Fruit fly (Drosophila melanogaster) whole organism, embryonic: ENCODE measurements around the gene CG10589.

Source experiments
- Aef1 ChIP-seq: fragments of 200-800 bp; sonication (Bioruptor generic); IDR thresholded peaks from 3 replicates; pipeline ENCODE4 v1.3.6; 2022; ENCODE audit warnings: missing biosample characterization, missing genetic modification characterization
- CG11504 ChIP-seq: fragments of 200-800 bp; sonication (Bioruptor generic); optimal IDR thresholded peaks from 3 replicates; lab custom pipeline; 2019; ENCODE audit warnings: missing biosample characterization, mild to moderate bottlenecking, missing genetic modification characterization, moderate library complexity
- CG12155 ChIP-seq: fragments of 200-800 bp; sonication (Bioruptor generic); optimal IDR thresholded peaks from 3 replicates; lab custom pipeline; 2016; ENCODE audit warnings: missing biosample characterization, missing genetic modification characterization
- CG12299 ChIP-seq: fragments of 200-800 bp; sonication (Bioruptor generic); optimal IDR thresholded peaks from 2 replicates; lab custom pipeline; 2018; ENCODE audit warnings: missing biosample characterization, mild to moderate bottlenecking, missing genetic modification characterization
- CG13775 ChIP-seq: fragments of 200-800 bp; sonication (Bioruptor generic); optimal IDR thresholded peaks from 3 replicates; lab custom pipeline; 2017; ENCODE audit warnings: missing biosample characterization, mild to moderate bottlenecking, missing genetic modification characterization
- CG14050 ChIP-seq: fragments of 200-800 bp; sonication (Bioruptor generic); IDR thresholded peaks from 3 replicates; pipeline ENCODE4 v1.3.6; 2022; ENCODE audit warnings: missing biosample characterization, missing genetic modification characterization
- CG15601 ChIP-seq: fragments of 200-800 bp; sonication (Bioruptor generic); optimal IDR thresholded peaks from 3 replicates; lab custom pipeline; 2019; ENCODE audit warnings: missing biosample characterization, mild to moderate bottlenecking, missing genetic modification characterization, moderate library complexity
- CG1602 ChIP-seq: fragments of 200-800 bp; sonication (Bioruptor generic); optimal IDR thresholded peaks from 3 replicates; lab custom pipeline; 2016; ENCODE audit warnings: missing biosample characterization, missing genetic modification characterization
- CG17802 ChIP-seq: fragments of 200-800 bp; sonication (Bioruptor generic); optimal IDR thresholded peaks from 2 replicates; lab custom pipeline; 2018; ENCODE audit warnings: missing biosample characterization, mild to moderate bottlenecking, missing genetic modification characterization, moderate library complexity
- CG17829 ChIP-seq: fragments of 200-800 bp; optimal IDR thresholded peaks from 2 replicates; lab custom pipeline; 2019; ENCODE audit warnings: missing biosample characterization, mild to moderate bottlenecking, missing genetic modification characterization, moderate library complexity
- CG2116 ChIP-seq: fragments of 200-800 bp; sonication (Bioruptor generic); optimal IDR thresholded peaks from 3 replicates; lab custom pipeline; 2018; ENCODE audit warnings: missing biosample characterization, mild to moderate bottlenecking, missing genetic modification characterization
- CG30020 ChIP-seq: fragments of 200-800 bp; optimal IDR thresholded peaks from 2 replicates; lab custom pipeline; 2019; ENCODE audit warnings: missing biosample characterization, mild to moderate bottlenecking, missing genetic modification characterization, moderate library complexity
- CG3407 ChIP-seq: fragments of 200-800 bp; sonication (Bioruptor generic); optimal IDR thresholded peaks from 2 replicates; lab custom pipeline; 2018; ENCODE audit warnings: missing biosample characterization, mild to moderate bottlenecking, missing genetic modification characterization
- CG4820 ChIP-seq: fragments of 200-800 bp; sonication (Bioruptor generic); optimal IDR thresholded peaks from 3 replicates; lab custom pipeline; 2016; ENCODE audit warnings: missing biosample characterization, missing genetic modification characterization
- CG7556 ChIP-seq: fragments of 200-800 bp; sonication (Bioruptor generic); optimal IDR thresholded peaks from 2 replicates; lab custom pipeline; 2017; ENCODE audit warnings: missing biosample characterization, mild to moderate bottlenecking, missing genetic modification characterization
- CG7839 ChIP-seq: fragments of 200-800 bp; sonication (Bioruptor generic); optimal IDR thresholded peaks from 3 replicates; lab custom pipeline; 2018; ENCODE audit warnings: missing biosample characterization, mild to moderate bottlenecking, missing genetic modification characterization, moderate library complexity
- CG9932 ChIP-seq: fragments of 200-800 bp; sonication (Bioruptor generic); IDR thresholded peaks from 2 replicates; pipeline ENCODE4 v1.3.6; 2022; ENCODE audit warnings: missing biosample characterization, missing genetic modification characterization
- CkIIα-i1 ChIP-seq: fragments of 200-800 bp; sonication (Bioruptor generic); IDR thresholded peaks from 2 replicates; pipeline ENCODE4 v1.3.6; 2022; ENCODE audit warnings: missing biosample characterization, missing genetic modification characterization
- Deaf1 ChIP-seq: fragments of 200-800 bp; optimal IDR thresholded peaks from 3 replicates; lab custom pipeline; 2019; ENCODE audit warnings: missing biosample characterization, mild to moderate bottlenecking, missing genetic modification characterization, moderate library complexity
- Dip3 ChIP-seq: fragments of 200-800 bp; sonication (Bioruptor generic); optimal IDR thresholded peaks from 3 replicates; lab custom pipeline; 2016; ENCODE audit warnings: missing biosample characterization, missing genetic modification characterization
- GATAe ChIP-seq: fragments of 200-800 bp; sonication (Bioruptor generic); conservative IDR thresholded peaks from 2 replicates; pipeline ENCODE4 v1.3.6; 2022; ENCODE audit warnings: missing biosample characterization, missing genetic modification characterization
- H15 ChIP-seq: fragments of 200-800 bp; sonication (Bioruptor generic); IDR thresholded peaks from 3 replicates; pipeline ENCODE4 v1.3.6; 2022; ENCODE audit warnings: missing biosample characterization, missing genetic modification characterization
- HHEX ChIP-seq: fragments of 200-800 bp; sonication (Bioruptor generic); optimal IDR thresholded peaks from 3 replicates; lab custom pipeline; 2017; ENCODE audit warnings: missing biosample characterization, mild to moderate bottlenecking, missing genetic modification characterization, missing genetic modification reagents
- Hmx ChIP-seq: fragments of 200-800 bp; sonication (Bioruptor generic); optimal IDR thresholded peaks from 2 replicates; lab custom pipeline; 2016; ENCODE audit warnings: missing biosample characterization, missing genetic modification characterization
- Mes4 ChIP-seq: fragments of 200-800 bp; sonication (Bioruptor generic); optimal IDR thresholded peaks from 2 replicates; lab custom pipeline; 2016; ENCODE audit warnings: missing biosample characterization, missing genetic modification characterization
- Opbp ChIP-seq: fragments of 200-800 bp; sonication (Bioruptor generic); IDR thresholded peaks from 3 replicates; pipeline ENCODE4 v1.3.6; 2022; ENCODE audit warnings: missing biosample characterization, missing genetic modification characterization; ENCODE audit not compliant: partially characterized antibody
- PHDP ChIP-seq: fragments of 200-800 bp; sonication (Bioruptor generic); optimal IDR thresholded peaks from 3 replicates; lab custom pipeline; 2018; ENCODE audit warnings: missing biosample characterization, mild to moderate bottlenecking, missing genetic modification characterization, moderate library complexity
- Sox100B ChIP-seq: fragments of 200-800 bp; sonication (Bioruptor generic); optimal IDR thresholded peaks from 3 replicates; lab custom pipeline; 2018; ENCODE audit warnings: missing biosample characterization, mild to moderate bottlenecking, missing genetic modification characterization
- Ssrp ChIP-seq: fragments of 200-800 bp; sonication (Bioruptor generic); optimal IDR thresholded peaks from 2 replicates; lab custom pipeline; 2018; ENCODE audit warnings: missing biosample characterization, mild to moderate bottlenecking, missing genetic modification characterization, moderate library complexity
- Xbp1 ChIP-seq: fragments of 200-800 bp; sonication (Bioruptor generic); optimal IDR thresholded peaks from 3 replicates; lab custom pipeline; 2016; ENCODE audit warnings: missing biosample characterization, mild to moderate bottlenecking, missing genetic modification characterization
- abd-A ChIP-seq: fragments of 200-800 bp; sonication (Bioruptor generic); optimal IDR thresholded peaks from 3 replicates; lab custom pipeline; 2019; ENCODE audit warnings: missing biosample characterization, mild to moderate bottlenecking, missing genetic modification characterization, moderate library complexity
- az2 ChIP-seq: fragments of 200-800 bp; sonication (Bioruptor generic); optimal IDR thresholded peaks from 3 replicates; lab custom pipeline; 2016; ENCODE audit warnings: missing biosample characterization, missing genetic modification characterization
- bcd ChIP-seq: fragments of 200-800 bp; sonication (Bioruptor generic); optimal IDR thresholded peaks from 2 replicates; lab custom pipeline; 2017; ENCODE audit warnings: missing biosample characterization, mild to moderate bottlenecking, missing genetic modification characterization
- cas ChIP-seq: fragments of 200-800 bp; sonication (Bioruptor generic); IDR thresholded peaks from 2 replicates; pipeline ENCODE4 v1.3.6; 2022; ENCODE audit warnings: missing biosample characterization, missing genetic modification characterization
- cg ChIP-seq: fragments of 200-800 bp; sonication (Bioruptor generic); optimal IDR thresholded peaks from 3 replicates; lab custom pipeline; 2019; ENCODE audit warnings: missing biosample characterization, mild to moderate bottlenecking, missing genetic modification characterization, moderate library complexity
- crc ChIP-seq: fragments of 200-800 bp; sonication (Bioruptor generic); optimal IDR thresholded peaks from 2 replicates; lab custom pipeline; 2016; ENCODE audit warnings: missing biosample characterization, missing genetic modification characterization
- dm ChIP-seq: fragments of 200-800 bp; sonication (Bioruptor generic); optimal IDR thresholded peaks from 3 replicates; lab custom pipeline; 2016; ENCODE audit warnings: missing biosample characterization, missing genetic modification characterization
- dysf ChIP-seq: fragments of 200-800 bp; sonication (Bioruptor generic); IDR thresholded peaks from 3 replicates; pipeline ENCODE4 v1.3.6; 2022; ENCODE audit warnings: missing biosample characterization, missing genetic modification characterization
- gsb-n ChIP-seq: fragments of 200-800 bp; sonication (Bioruptor generic); optimal IDR thresholded peaks from 3 replicates; lab custom pipeline; 2018; ENCODE audit warnings: missing biosample characterization, mild to moderate bottlenecking, missing genetic modification characterization
- her ChIP-seq: fragments of 200-800 bp; sonication (Bioruptor generic); optimal IDR thresholded peaks from 2 replicates; lab custom pipeline; 2016; ENCODE audit warnings: missing biosample characterization, missing genetic modification characterization
- ind ChIP-seq: fragments of 200-800 bp; sonication (Bioruptor generic); optimal IDR thresholded peaks from 3 replicates; lab custom pipeline; 2016; ENCODE audit warnings: missing biosample characterization, missing genetic modification characterization
- lab ChIP-seq: fragments of 200-800 bp; sonication (Bioruptor generic); optimal IDR thresholded peaks from 3 replicates; lab custom pipeline; 2017; ENCODE audit warnings: missing biosample characterization, missing genetic modification characterization, mild to moderate bottlenecking, moderate library complexity, missing genetic modification reagents
- lilli ChIP-seq: fragments of 200-800 bp; sonication (Bioruptor generic); optimal IDR thresholded peaks from 3 replicates; lab custom pipeline; 2016; ENCODE audit warnings: missing biosample characterization, missing genetic modification characterization
- mam ChIP-seq: fragments of 200-800 bp; sonication (Bioruptor generic); optimal IDR thresholded peaks from 3 replicates; lab custom pipeline; 2016; ENCODE audit warnings: missing biosample characterization, missing genetic modification characterization
- salm ChIP-seq: fragments of 200-800 bp; sonication (Bioruptor generic); optimal IDR thresholded peaks from 2 replicates; lab custom pipeline; 2018; ENCODE audit warnings: missing biosample characterization, mild to moderate bottlenecking, missing genetic modification characterization
- so ChIP-seq: fragments of 200-800 bp; sonication (Bioruptor generic); IDR thresholded peaks from 3 replicates; pipeline ENCODE4 v1.3.6; 2022; ENCODE audit warnings: missing biosample characterization, missing genetic modification characterization
- stc ChIP-seq: fragments of 200-800 bp; sonication (Bioruptor generic); IDR thresholded peaks from 2 replicates; pipeline ENCODE4 v1.3.6; 2022; ENCODE audit warnings: missing biosample characterization, missing genetic modification characterization
- toy ChIP-seq: fragments of 200-800 bp; sonication (Bioruptor generic); IDR thresholded peaks from 2 replicates; pipeline ENCODE4 v1.3.6; 2022; ENCODE audit warnings: missing biosample characterization, missing genetic modification characterization
- trem ChIP-seq: fragments of 200-800 bp; optimal IDR thresholded peaks from 3 replicates; lab custom pipeline; 2019; ENCODE audit warnings: missing biosample characterization, mild to moderate bottlenecking, missing genetic modification characterization, moderate library complexity
- zen ChIP-seq: fragments of 200-800 bp; sonication (Bioruptor generic); optimal IDR thresholded peaks from 3 replicates; lab custom pipeline; 2018; ENCODE audit warnings: missing biosample characterization, mild to moderate bottlenecking, missing genetic modification characterization, moderate library complexity
- zen2 ChIP-seq: fragments of 200-800 bp; sonication (Bioruptor generic); IDR thresholded peaks from 3 replicates; pipeline ENCODE4 v1.3.6; 2022; ENCODE audit warnings: missing biosample characterization, missing genetic modification characterization; ENCODE audit not compliant: partially characterized antibody

CG10589 gene

dm6 chr3L:20923030-20923591 is 4.5 kb upstream of the CG10589 start (continued):
- TF ChIP-seq CG12299 (tag; lab: Kevin White, UChicago) = no peak
- peak; percentile 43 for TF ChIP-seq CG15601 (tag; lab: Kevin White, UChicago)
- TF ChIP-seq CG4820 = peak; percentile 49
- TF ChIP-seq Aef1 (GFP tag; lab: Robert Waterston, UW) = 0 out of 3 replicates have a peak, but pooled peaks have one; percentile 26
- TF ChIP-seq Xbp1 (GFP tag; lab: Kevin White, UChicago) = peak; percentile 51
- TF ChIP-seq CG7556 (GFP tag; lab: Kevin White, UChicago) = peak; percentile 21
- TF ChIP-seq zen (tag; lab: Kevin White, UChicago) = peak; percentile 47
- TF ChIP-seq CG11504 (tag; lab: Kevin White, UChicago) = peak; percentile 57
- peak; percentile 45 for TF ChIP-seq Mes4 (GFP tag; lab: Kevin White, UChicago)
- no peak for TF ChIP-seq cg (GFP tag; lab: Kevin White, UChicago)
- peak; percentile 82 for TF ChIP-seq CG17829 (tag; lab: Kevin White, UChicago)
- no peak for TF ChIP-seq dm (GFP tag; lab: Kevin White, UChicago)
- no peak for TF ChIP-seq so
- TF ChIP-seq lab = peak; percentile 6
- TF ChIP-seq gsb-n = peak; percentile 54
- TF ChIP-seq az2 = peak; percentile 60
- TF ChIP-seq bcd = peak; percentile 11
- TF ChIP-seq dysf (GFP tag; lab: Robert Waterston, UW) = peak; percentile 29; the same call in 1 of the 3 replicates
- no peak for TF ChIP-seq zen2
- no peak for TF ChIP-seq mam (GFP tag; lab: Kevin White, UChicago)
- TF ChIP-seq Dip3 (GFP tag; lab: Kevin White, UChicago) = no peak
- peak; percentile 32 for TF ChIP-seq PHDP (tag; lab: Kevin White, UChicago)
- peak; percentile 42 for TF ChIP-seq lilli (GFP tag; lab: Kevin White, UChicago)
- TF ChIP-seq toy = no peak
- peak; percentile 42 for TF ChIP-seq CG3407 (GFP tag; lab: Kevin White, UChicago)
- no peak for TF ChIP-seq CkIIα-i1 (GFP tag; lab: Robert Waterston, UW)
- TF ChIP-seq H15 = no peak
- TF ChIP-seq trem (tag; lab: Kevin White, UChicago) = peak; percentile 64
- TF ChIP-seq CG1602 = peak; percentile 30
- TF ChIP-seq Deaf1 = no peak
- TF ChIP-seq HHEX (GFP tag; lab: Kevin White, UChicago) = peak; percentile 8
- TF ChIP-seq salm (tag; lab: Kevin White, UChicago) = no peak
- TF ChIP-seq Ssrp = peak; percentile 67
- TF ChIP-seq CG7839 (tag; lab: Kevin White, UChicago) = peak; percentile 54
- peak; percentile 10 for TF ChIP-seq ind
- TF ChIP-seq Hmx (GFP tag; lab: Kevin White, UChicago) = no peak
- TF ChIP-seq CG2116 (GFP tag; lab: Kevin White, UChicago) = no peak
- no peak for TF ChIP-seq CG14050 (GFP tag; lab: Robert Waterston, UW)
- TF ChIP-seq CG13775 (GFP tag; lab: Kevin White, UChicago) = peak; percentile 37
- TF ChIP-seq GATAe (GFP tag; lab: Robert Waterston, UW) = no peak
- TF ChIP-seq abd-A (tag; lab: Kevin White, UChicago) = no peak
- TF ChIP-seq Sox100B = peak; percentile 23
- TF ChIP-seq CG30020 (tag; lab: Kevin White, UChicago) = no peak
- TF ChIP-seq stc = no peak
- no peak for TF ChIP-seq CG17802
- TF ChIP-seq her (GFP tag; lab: Kevin White, UChicago) = no peak
- TF ChIP-seq Opbp = no peak
- no peak for TF ChIP-seq cas (GFP tag; lab: Robert Waterston, UW)
- TF ChIP-seq CG12155 (GFP tag; lab: Kevin White, UChicago) = no peak
- TF ChIP-seq CG9932 (GFP tag; lab: Robert Waterston, UW) = no peak
- no peak for TF ChIP-seq crc (GFP tag; lab: Kevin White, UChicago)
